2 fruit fly cellular contexts compared by ENCODE assay signal in the genomic region with DNA sequence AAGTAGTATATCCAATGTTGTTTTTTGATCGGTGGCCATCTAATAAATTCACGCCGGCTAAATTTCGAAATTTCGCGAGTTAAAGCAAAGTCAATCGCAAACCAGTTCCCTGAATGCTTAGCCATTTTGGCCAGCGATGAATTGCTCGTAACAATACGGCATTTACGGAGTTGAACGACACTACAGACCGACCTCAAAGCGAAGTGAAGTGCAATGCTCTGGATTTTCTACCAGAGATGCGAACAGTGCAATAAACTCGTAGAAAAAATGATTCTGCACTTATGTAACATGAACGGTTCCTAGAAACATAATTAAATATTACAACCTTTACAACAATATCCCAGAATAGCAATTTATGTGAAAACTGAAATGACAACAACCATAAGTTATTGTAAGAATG.
TF ChIP-seq lines count a peak whose summit lies in the region.

No protein-coding gene starts in this region.

- TF ChIP-seq CTCF in whole organism, embryonic (GFP tag; optimal IDR thresholded peaks at IDR 0.05; lab: Kevin White, UChicago), result no peak

TF ChIP-seq in whole organism, embryonic, 481 proteins besides CTCF, POLR2A, EP300 and RAD21:
- no peak for TF ChIP-seq Usf (GFP tag; optimal IDR thresholded peaks at IDR 0.05; lab: Kevin White, UChicago)
- TF ChIP-seq ab (GFP tag; optimal IDR thresholded peaks at IDR 0.05; lab: Kevin White, UChicago), result no peak
- TF ChIP-seq Nf-YC (tag; optimal IDR thresholded peaks at IDR 0.05; lab: Kevin White, UChicago), result no peak
- TF ChIP-seq zen (tag; optimal IDR thresholded peaks at IDR 0.05; lab: Kevin White, UChicago), result no peak
- no peak for TF ChIP-seq gem (tag; optimal IDR thresholded peaks at IDR 0.05; lab: Kevin White, UChicago)
- no peak for TF ChIP-seq CG1603 (tag; optimal IDR thresholded peaks at IDR 0.05; lab: Kevin White, UChicago)
- TF ChIP-seq CG13775 (GFP tag; optimal IDR thresholded peaks at IDR 0.05; lab: Kevin White, UChicago), result no peak
- peak in 1 of 2 experiments; percentile 35 for TF ChIP-seq Pdp1 (GFP tag; optimal IDR thresholded peaks at IDR 0.05; lab: Kevin White, UChicago)
- no peak for TF ChIP-seq sqz (GFP tag; optimal IDR thresholded peaks at IDR 0.05; lab: Kevin White, UChicago)
- TF ChIP-seq sens (GFP tag; lab: Kevin White, UChicago), result peak; percentile 17
- no peak for TF ChIP-seq row (GFP tag; IDR thresholded peaks at IDR 0.05; lab: Robert Waterston, UW)

TF ChIP-seq in whole organism, pupa, 21 proteins besides CTCF, POLR2A, EP300 and RAD21:
- no peak for TF ChIP-seq Pif1B (GFP tag; optimal IDR thresholded peaks at IDR 0.05; lab: Kevin White, UChicago)
- TF ChIP-seq CG17806 (tag; optimal IDR thresholded peaks at IDR 0.05; lab: Kevin White, UChicago), result no peak
- no peak for TF ChIP-seq CG34367 (tag; optimal IDR thresholded peaks at IDR 0.05; lab: Kevin White, UChicago)
- no peak for TF ChIP-seq CG9948 (tag; optimal IDR thresholded peaks at IDR 0.05; lab: Kevin White, UChicago)
- no peak for TF ChIP-seq Pif1A (GFP tag; optimal IDR thresholded peaks at IDR 0.05; lab: Kevin White, UChicago)
- TF ChIP-seq EcR (GFP tag; optimal IDR thresholded peaks at IDR 0.05; lab: Kevin White, UChicago), result peak; percentile 84
- no peak for TF ChIP-seq CG15710 (tag; optimal IDR thresholded peaks at IDR 0.05; lab: Kevin White, UChicago)
